Worm (Caenorhabditis elegans): ENCODE measurements around the gene sre-33.

- TF ChIP-seq lsl-1 (GFP tag; optimal IDR thresholded peaks at IDR 0.05) (no peak), sptf-2 (GFP tag; optimal IDR thresholded peaks at IDR 0.05) (no peak), tbx-9 (tag; optimal IDR thresholded peaks at IDR 0.05; ENCODE audit: borderline replicate concordance) (no peak), snpc-4 (GFP tag; optimal IDR thresholded peaks at IDR 0.05) (no peak), snpc-4 (tag; optimal IDR thresholded peaks at IDR 0.05) (no peak), nfya-1 (tag; optimal IDR thresholded peaks at IDR 0.05; ENCODE audit: borderline replicate concordance, insufficient read depth) (no peak), dox-1 (GFP tag; IDR thresholded peaks at IDR 0.05) (no peak), pha-4 (tag; optimal IDR thresholded peaks at IDR 0.05) (no peak), attf-6 (GFP tag; IDR thresholded peaks at IDR 0.05) (no peak), nhr-80 (tag; optimal IDR thresholded peaks at IDR 0.05) (no peak)
Observed at ce11 chrII:12480811-12481210, 27.7 kb downstream of the sre-33 start, which contains the start of gene arrd-9.

All from whole organism, young adult.